Fruit fly (Drosophila melanogaster) whole organism, adult: ENCODE data around the gene T48.

Source experiments
- CG11617 ChIP-seq: fragments of 200-800 bp; sonication (Bioruptor generic); optimal IDR thresholded peaks from 2 replicates; lab custom pipeline; 2017; ENCODE audit warnings: mild to moderate bottlenecking, missing biosample characterization, missing genetic modification reagents, missing genetic modification characterization
- CG12768 ChIP-seq: fragments of 200-800 bp; sonication (Bioruptor generic); optimal IDR thresholded peaks from 2 replicates; lab custom pipeline; 2017; ENCODE audit warnings: missing biosample characterization, missing genetic modification characterization, mild to moderate bottlenecking, moderate library complexity, missing genetic modification reagents
- CG14711 ChIP-seq: fragments of 200-800 bp; sonication (Bioruptor generic); optimal IDR thresholded peaks from 2 replicates; lab custom pipeline; 2018; ENCODE audit warnings: missing biosample characterization, mild to moderate bottlenecking, missing genetic modification characterization, moderate library complexity
- CG1620 ChIP-seq: fragments of 200-800 bp; sonication (Bioruptor generic); optimal IDR thresholded peaks from 2 replicates; lab custom pipeline; 2016; ENCODE audit warnings: missing biosample characterization, missing genetic modification characterization
- CG33017 ChIP-seq: fragments of 200-800 bp; sonication (Bioruptor generic); optimal IDR thresholded peaks from 2 replicates; lab custom pipeline; 2018; ENCODE audit warnings: missing biosample characterization, mild to moderate bottlenecking, missing genetic modification characterization, moderate library complexity
- CG5204 ChIP-seq: fragments of 200-800 bp; sonication (Bioruptor generic); optimal IDR thresholded peaks from 2 replicates; lab custom pipeline; 2016; ENCODE audit warnings: missing biosample characterization, missing genetic modification characterization
- CG7045 ChIP-seq: fragments of 200-800 bp; sonication (Bioruptor generic); optimal IDR thresholded peaks from 2 replicates; lab custom pipeline; 2017; ENCODE audit warnings: missing biosample characterization, mild to moderate bottlenecking, missing genetic modification characterization
- CG7101 ChIP-seq: fragments of 200-800 bp; sonication (Bioruptor generic); optimal IDR thresholded peaks from 2 replicates; lab custom pipeline; 2018; ENCODE audit warnings: missing biosample characterization, mild to moderate bottlenecking, missing genetic modification characterization, moderate library complexity
- Clk ChIP-seq: fragments of 200-800 bp; sonication (Bioruptor generic); optimal IDR thresholded peaks from 2 replicates; lab custom pipeline; 2017; ENCODE audit warnings: missing biosample characterization, missing genetic modification characterization
- Crg-1 ChIP-seq: fragments of 200-800 bp; sonication (Bioruptor generic); optimal IDR thresholded peaks from 2 replicates; lab custom pipeline; 2016; ENCODE audit warnings: missing biosample characterization, missing genetic modification characterization
- Hr96 ChIP-seq: fragments of 200-800 bp; sonication (Bioruptor generic); optimal IDR thresholded peaks from 2 replicates; lab custom pipeline; 2016; ENCODE audit warnings: missing biosample characterization, missing genetic modification characterization
- Mnt ChIP-seq: fragments of 200-800 bp; sonication (Bioruptor generic); optimal IDR thresholded peaks from 2 replicates; lab custom pipeline; 2016; ENCODE audit warnings: missing biosample characterization, mild to moderate bottlenecking, missing genetic modification characterization
- bab1 ChIP-seq: fragments of 200-800 bp; sonication (Bioruptor generic); optimal IDR thresholded peaks from 3 replicates; lab custom pipeline; 2019; ENCODE audit warnings: missing biosample characterization, mild to moderate bottlenecking, missing genetic modification characterization, moderate library complexity
- cic ChIP-seq: fragments of 200-800 bp; sonication (Bioruptor generic); optimal IDR thresholded peaks from 2 replicates; lab custom pipeline; 2017; ENCODE audit warnings: missing biosample characterization, mild to moderate bottlenecking, missing genetic modification characterization, moderate library complexity
- cnc ChIP-seq, 2 experiments: fragments of >200 bp; optimal IDR thresholded peaks; 2 replicates each; lab custom pipeline; 2017
- kay ChIP-seq: fragments of 200-800 bp; sonication (Bioruptor generic); peaks from one replicate; lab custom pipeline; 2016; ENCODE audit warnings: missing biosample characterization, missing genetic modification characterization, borderline replicate concordance
- ovo ChIP-seq: fragments of 200-800 bp; sonication (Bioruptor generic); optimal IDR thresholded peaks from 2 replicates; lab custom pipeline; 2016; ENCODE audit warnings: missing biosample characterization, missing genetic modification characterization
- pad ChIP-seq: fragments of 200-800 bp; sonication (Bioruptor generic); optimal IDR thresholded peaks from 3 replicates; lab custom pipeline; 2017; ENCODE audit warnings: missing biosample characterization, missing genetic modification characterization, mild to moderate bottlenecking, moderate library complexity, missing genetic modification reagents
- tj ChIP-seq: fragments of 200-800 bp; sonication (Bioruptor generic); optimal IDR thresholded peaks from 3 replicates; lab custom pipeline; 2017; ENCODE audit warnings: missing biosample characterization, mild to moderate bottlenecking, missing genetic modification characterization, moderate library complexity
- toe ChIP-seq: fragments of 200-800 bp; sonication (Bioruptor generic); optimal IDR thresholded peaks from 2 replicates; lab custom pipeline; 2016; ENCODE audit warnings: missing biosample characterization, missing genetic modification characterization

T48 gene

DNA sequence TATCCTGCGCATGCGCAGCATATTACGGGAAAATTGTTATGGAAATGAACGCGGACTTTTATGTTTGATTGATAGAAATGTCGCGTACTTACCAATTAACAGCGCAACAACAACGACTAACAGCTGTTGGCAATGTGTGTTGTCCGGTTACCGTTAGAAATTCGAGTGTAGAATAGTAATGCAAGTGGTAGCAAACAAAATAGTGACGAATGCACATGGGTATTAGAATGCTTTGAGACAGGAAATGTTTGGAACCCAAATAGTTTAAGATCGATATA, 1.4 kb downstream of the T48 start:
- TF ChIP-seq CG1620 (GFP tag; lab: Kevin White, UChicago), result no peak
- TF ChIP-seq bab1 (GFP tag; lab: Kevin White, UChicago), result no peak
- TF ChIP-seq CG12768 (GFP tag; lab: Kevin White, UChicago), result no peak
- TF ChIP-seq CG5204 (GFP tag; lab: Kevin White, UChicago), result no peak
- TF ChIP-seq pad (GFP tag; lab: Kevin White, UChicago), result no peak
- no peak for TF ChIP-seq cic
- no peak for TF ChIP-seq CG7101
- TF ChIP-seq Mnt (GFP tag; lab: Kevin White, UChicago), result no peak
- no peak for TF ChIP-seq kay
- TF ChIP-seq tj (GFP tag; lab: Kevin White, UChicago), result no peak
- TF ChIP-seq cnc (optimal IDR thresholded peaks at IDR 0.05; lab: Kevin White, UChicago), result no peak
- no peak for TF ChIP-seq Clk (GFP tag; lab: Kevin White, UChicago)
- TF ChIP-seq CG33017 (tag; lab: Kevin White, UChicago), result no peak
- no peak for TF ChIP-seq CG11617 (GFP tag; lab: Kevin White, UChicago)
- TF ChIP-seq CG7045 (GFP tag; lab: Kevin White, UChicago), result no peak
- TF ChIP-seq Crg-1, result no peak

DNA sequence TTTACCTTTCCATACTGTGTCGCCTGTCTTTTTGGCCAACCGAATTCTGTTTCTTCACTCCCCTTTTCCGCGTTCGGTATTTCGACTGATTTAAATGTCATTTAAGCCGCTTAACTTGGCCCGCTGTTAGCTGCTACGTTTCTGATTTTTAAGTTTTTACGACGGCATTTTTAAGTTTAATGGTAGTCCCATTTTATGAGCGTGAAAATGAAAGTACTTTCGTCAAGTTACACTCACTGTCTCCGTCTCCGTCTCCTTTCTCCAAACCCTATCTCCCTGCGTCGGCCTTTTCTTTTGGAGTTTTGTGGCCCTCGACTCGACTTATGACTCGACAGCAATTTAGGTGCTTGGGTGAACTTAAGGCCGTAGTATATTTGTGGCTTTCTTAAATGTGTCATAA, 3.7 kb downstream of the T48 start:
- TF ChIP-seq CG33017 (tag; lab: Kevin White, UChicago) (no peak), CG5204 (GFP tag; lab: Kevin White, UChicago) (no peak), pad (GFP tag; lab: Kevin White, UChicago) (no peak), Mnt (GFP tag; lab: Kevin White, UChicago) (no peak), Hr96 (no peak), cnc (optimal IDR thresholded peaks at IDR 0.05; lab: Kevin White, UChicago) (no peak), ovo (no peak), CG7045 (GFP tag; lab: Kevin White, UChicago) (no peak), CG7101 (no peak), CG14711 (tag; lab: Kevin White, UChicago) (no peak), kay (no peak), CG12768 (GFP tag; lab: Kevin White, UChicago) (no peak), CG1620 (GFP tag; lab: Kevin White, UChicago) (no peak), CG11617 (GFP tag; lab: Kevin White, UChicago) (no peak)

DNA sequence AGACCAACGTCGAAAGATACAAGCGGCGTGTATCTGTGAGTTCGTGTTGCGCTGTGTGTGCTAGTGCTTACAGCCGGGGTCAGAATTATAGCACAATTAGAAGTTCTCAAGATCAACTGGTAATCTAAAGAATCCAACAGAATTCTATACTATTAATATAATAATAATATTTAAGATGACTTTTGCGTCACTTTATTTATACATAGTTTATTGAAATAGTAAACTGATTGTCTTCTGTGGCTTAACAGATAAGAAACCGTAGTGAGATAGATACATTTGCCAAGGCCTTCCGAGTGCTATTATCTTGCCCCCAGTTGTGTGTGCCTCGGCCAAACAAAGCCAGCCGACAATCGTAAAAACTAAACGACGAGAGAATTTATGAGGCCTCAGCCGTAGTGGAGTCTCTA, 4.8 kb downstream of the T48 start:
- no peak for TF ChIP-seq CG11617 (GFP tag; lab: Kevin White, UChicago)
- no peak for TF ChIP-seq kay
- peak; percentile 12 for TF ChIP-seq CG7101
- peak; percentile 41 for TF ChIP-seq CG33017 (tag; lab: Kevin White, UChicago)
- peak; percentile 30 for TF ChIP-seq CG7045 (GFP tag; lab: Kevin White, UChicago)

DNA sequence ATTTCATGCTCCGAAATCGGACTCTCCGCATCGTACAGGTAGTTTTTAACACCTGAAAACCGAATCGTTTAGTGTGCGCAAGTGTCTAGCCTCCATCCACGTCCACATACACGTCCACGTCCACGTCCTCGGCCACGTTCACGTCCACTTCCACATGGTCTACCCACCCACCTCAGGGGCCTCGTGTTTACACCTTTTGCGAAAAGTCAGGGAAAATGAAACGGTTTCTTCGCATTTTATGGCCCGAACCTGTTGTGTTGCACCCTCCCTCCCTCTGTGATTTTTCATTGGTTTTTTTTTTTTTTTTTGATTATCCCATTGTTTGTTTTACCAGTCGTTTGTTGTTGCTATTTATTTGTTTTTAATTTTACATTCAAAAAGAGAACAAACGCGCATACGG, 5.6 kb downstream of the T48 start:
- TF ChIP-seq CG5204 (GFP tag; lab: Kevin White, UChicago) (no peak), ovo (no peak), tj (GFP tag; lab: Kevin White, UChicago) (peak; percentile 10), CG12768 (GFP tag; lab: Kevin White, UChicago) (no peak), cnc (optimal IDR thresholded peaks at IDR 0.05; lab: Kevin White, UChicago) (no peak), toe (GFP tag; lab: Kevin White, UChicago) (no peak)

DNA sequence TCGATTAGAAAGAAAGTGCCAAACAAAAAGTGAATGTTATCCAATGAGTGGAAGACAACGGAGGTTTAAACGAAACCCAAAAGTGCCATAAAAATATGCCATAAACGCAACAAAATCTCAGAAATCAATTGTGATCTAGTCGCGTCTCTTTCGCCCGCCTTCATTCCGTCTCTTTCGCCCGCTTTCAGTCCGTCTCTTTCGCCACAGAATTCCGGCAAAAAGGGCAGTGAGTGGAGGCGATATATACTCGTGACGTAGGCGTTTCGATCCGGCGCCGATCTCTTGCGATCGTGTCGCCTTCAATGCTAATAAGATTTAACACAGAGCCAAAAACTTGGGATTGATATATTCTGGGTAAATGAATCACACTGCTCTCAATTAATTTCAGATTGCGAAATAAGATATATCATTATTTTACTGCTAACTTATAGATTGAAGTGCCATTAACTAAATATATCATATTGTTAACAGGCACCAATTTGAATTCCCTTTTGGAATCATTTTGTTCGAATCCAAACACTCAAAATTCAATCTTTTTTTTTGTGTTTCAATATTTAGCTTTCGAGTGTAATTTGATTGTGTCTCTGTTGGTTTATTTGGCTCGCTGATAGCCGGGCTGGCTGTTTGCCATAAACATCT, 6.7 kb downstream of the T48 start:
- TF ChIP-seq Hr96, result no peak

DNA sequence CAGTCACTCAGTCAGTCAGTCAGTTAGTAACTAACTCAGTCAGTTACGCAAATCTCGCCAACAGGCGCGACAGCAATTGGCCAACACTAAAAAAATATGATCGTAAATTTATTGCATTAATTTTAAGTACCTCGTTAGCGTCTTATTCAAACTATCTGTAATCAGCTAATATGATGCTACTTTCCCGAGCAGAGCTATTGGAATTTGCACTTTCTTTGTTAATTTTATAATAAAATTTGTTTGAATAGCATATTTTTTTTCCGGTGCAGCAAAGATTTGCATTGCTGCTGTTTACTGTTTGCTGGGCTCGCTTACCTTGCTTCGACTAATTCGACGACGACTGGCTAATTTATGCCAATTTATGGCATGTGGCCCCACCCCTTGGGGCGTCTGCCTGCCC, 8.6 kb downstream of the T48 start:
- TF ChIP-seq CG11617 (GFP tag; lab: Kevin White, UChicago) (no peak), CG1620 (GFP tag; lab: Kevin White, UChicago) (no peak), CG12768 (GFP tag; lab: Kevin White, UChicago) (peak; percentile 63), CG33017 (tag; lab: Kevin White, UChicago) (no peak), Clk (GFP tag; lab: Kevin White, UChicago) (no peak), Mnt (GFP tag; lab: Kevin White, UChicago) (no peak), CG7045 (GFP tag; lab: Kevin White, UChicago) (peak; percentile 7), cic (no peak), CG14711 (tag; lab: Kevin White, UChicago) (peak; percentile 17), pad (GFP tag; lab: Kevin White, UChicago) (no peak), toe (GFP tag; lab: Kevin White, UChicago) (peak; percentile 7), CG5204 (GFP tag; lab: Kevin White, UChicago) (no peak)

DNA sequence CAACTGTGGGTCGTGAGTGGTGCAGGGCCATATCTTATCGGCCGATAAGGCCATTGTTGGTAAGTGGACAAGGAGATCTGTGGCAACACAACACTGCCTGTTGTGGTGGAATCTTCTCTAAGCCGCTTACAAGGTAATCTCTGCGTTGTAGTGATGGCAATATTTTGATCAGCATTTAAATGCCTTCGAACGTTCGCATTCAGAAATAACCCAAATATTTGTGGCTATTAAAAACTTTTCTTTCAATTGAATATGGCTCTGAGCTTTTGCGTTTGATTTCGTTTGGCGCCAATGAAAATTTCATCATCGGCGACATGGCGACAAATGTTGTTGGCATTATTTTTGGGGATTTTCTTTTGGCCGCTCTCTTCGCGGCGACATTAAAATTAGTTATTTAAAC, 9.0 kb downstream of the T48 start:
- TF ChIP-seq kay (peak; percentile 5), CG11617 (GFP tag; lab: Kevin White, UChicago) (no peak)

DNA sequence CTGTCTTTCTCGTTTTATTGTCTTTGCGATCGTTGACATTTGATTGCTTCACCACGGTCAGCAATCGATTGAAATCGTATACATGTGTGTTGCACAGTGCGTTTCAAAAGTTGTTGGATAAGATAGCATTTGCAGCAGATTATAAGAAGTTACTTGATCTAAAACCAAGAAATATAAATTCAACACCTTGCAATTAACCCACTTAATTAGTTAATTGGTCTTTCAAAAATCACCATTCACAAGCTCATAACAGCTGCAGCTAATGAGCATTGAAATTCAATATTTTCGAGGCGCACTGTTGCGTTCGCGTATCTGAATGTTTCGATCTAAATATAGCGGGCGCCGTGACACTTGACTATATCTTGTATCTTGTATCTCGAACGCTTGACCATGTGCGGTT, 11.2 kb downstream of the T48 start:
- TF ChIP-seq Clk (GFP tag; lab: Kevin White, UChicago), result no peak
- no peak for TF ChIP-seq ovo
- no peak for TF ChIP-seq cnc (optimal IDR thresholded peaks at IDR 0.05; lab: Kevin White, UChicago)
- no peak for TF ChIP-seq kay
- no peak for TF ChIP-seq Hr96
- TF ChIP-seq Mnt (GFP tag; lab: Kevin White, UChicago), result no peak
- no peak for TF ChIP-seq Crg-1
- TF ChIP-seq tj (GFP tag; lab: Kevin White, UChicago), result no peak
- no peak for TF ChIP-seq bab1 (GFP tag; lab: Kevin White, UChicago)
- no peak for TF ChIP-seq cic
- no peak for TF ChIP-seq CG11617 (GFP tag; lab: Kevin White, UChicago)
- TF ChIP-seq pad (GFP tag; lab: Kevin White, UChicago), result no peak
- no peak for TF ChIP-seq CG12768 (GFP tag; lab: Kevin White, UChicago)
- no peak for TF ChIP-seq CG33017 (tag; lab: Kevin White, UChicago)
- TF ChIP-seq CG14711 (tag; lab: Kevin White, UChicago), result no peak
